Worm (Caenorhabditis elegans) whole organism, late embryonic: ENCODE measurements around the gene F54D12.1.
"Not testable (repeated sequence)": the region's sequence is repeated elsewhere in the genome, so short reads cannot be mapped to it uniquely, and the experiment has no call there.

Source experiments
- C38D4.7 ChIP-seq: fragments of 200-800 bp; sonication (Bioruptor generic); optimal IDR thresholded peaks from 2 replicates; lab custom pipeline; 2018; ENCODE audit warnings: mild to moderate bottlenecking, missing genetic modification characterization, moderate library complexity, missing compliant biosample characterization
- K09A11.1 ChIP-seq: sonication (generic microtip); optimal IDR thresholded peaks from 2 replicates; lab custom pipeline; 2017; ENCODE audit warnings: antibody characterized with exemption, mild to moderate bottlenecking, missing genetic modification characterization, missing compliant biosample characterization; ENCODE audit not compliant: insufficient read depth
- ceh-18 ChIP-seq: sonication (generic microtip); optimal IDR thresholded peaks from 2 replicates; lab custom pipeline; 2016; ENCODE audit warnings: missing genetic modification characterization, missing compliant biosample characterization
- ceh-30 ChIP-seq: fragments of 150-350 bp; optimal IDR thresholded peaks from 2 replicates; lab custom pipeline; 2014; ENCODE audit warnings: missing biosample characterization, missing genetic modification characterization
- ceh-45 ChIP-seq: fragments of 200-800 bp; sonication (Bioruptor generic); IDR thresholded peaks from 2 replicates; pipeline ENCODE4 v1.3.6; 2022; ENCODE audit warnings: missing genetic modification reagents, missing genetic modification characterization, missing compliant biosample characterization
- ceh-48 ChIP-seq: sonication (generic microtip); optimal IDR thresholded peaks from 2 replicates; lab custom pipeline; 2016; ENCODE audit warnings: missing genetic modification characterization, inconsistent platforms, missing compliant biosample characterization
- dmd-4 ChIP-seq: sonication (generic microtip); optimal IDR thresholded peaks from 2 replicates; lab custom pipeline; 2016; ENCODE audit warnings: borderline replicate concordance, missing genetic modification characterization, missing compliant biosample characterization
- dve-1 ChIP-seq: sonication (generic microtip); optimal IDR thresholded peaks from 2 replicates; lab custom pipeline; 2017; ENCODE audit warnings: antibody characterized with exemption, mild to moderate bottlenecking, missing genetic modification characterization, missing compliant biosample characterization
- ets-4 ChIP-seq: sonication (generic microtip); optimal IDR thresholded peaks from 2 replicates; lab custom pipeline; 2016; ENCODE audit warnings: missing genetic modification characterization, missing compliant biosample characterization
- hlh-13 ChIP-seq: fragments of 200-800 bp; sonication (Bioruptor generic); optimal IDR thresholded peaks from 2 replicates; lab custom pipeline; 2018; ENCODE audit warnings: mild to moderate bottlenecking, missing genetic modification characterization, missing compliant biosample characterization
- hlh-30 ChIP-seq: sonication (generic microtip); optimal IDR thresholded peaks from 2 replicates; lab custom pipeline; 2017; ENCODE audit warnings: antibody characterized with exemption, missing genetic modification characterization, missing compliant biosample characterization; ENCODE audit not compliant: insufficient read depth
- lim-6 ChIP-seq: sonication (generic microtip); optimal IDR thresholded peaks from 2 replicates; lab custom pipeline; 2016; ENCODE audit warnings: missing genetic modification characterization, missing compliant biosample characterization
- mec-3 ChIP-seq: sonication (generic microtip); optimal IDR thresholded peaks from 2 replicates; lab custom pipeline; 2016; ENCODE audit warnings: borderline replicate concordance, missing genetic modification characterization, missing compliant biosample characterization
- nfya-1 ChIP-seq: sonication (generic microtip); optimal IDR thresholded peaks from 2 replicates; lab custom pipeline; 2017; ENCODE audit warnings: missing genetic modification characterization, mild to moderate bottlenecking, missing compliant biosample characterization, antibody characterized with exemption, moderate library complexity
- nhr-232 ChIP-seq: sonication (generic microtip); optimal IDR thresholded peaks from 2 replicates; lab custom pipeline; 2016; ENCODE audit warnings: missing genetic modification characterization, missing compliant biosample characterization
- pag-3 ChIP-seq: sonication (generic microtip); optimal IDR thresholded peaks from 2 replicates; lab custom pipeline; 2016; ENCODE audit warnings: missing compliant biosample characterization, missing genetic modification characterization, borderline replicate concordance
- pros-1 ChIP-seq: fragments of 150-350 bp; optimal IDR thresholded peaks from 2 replicates; lab custom pipeline; 2014; ENCODE audit warnings: missing biosample characterization, missing genetic modification reagents, missing genetic modification characterization
- ref-2 ChIP-seq: sonication (generic microtip); optimal IDR thresholded peaks from 2 replicates; lab custom pipeline; 2016; ENCODE audit warnings: missing genetic modification characterization, missing compliant biosample characterization
- sox-4 ChIP-seq: sonication (generic microtip); optimal IDR thresholded peaks from 2 replicates; lab custom pipeline; 2017; ENCODE audit warnings: mild to moderate bottlenecking, missing genetic modification characterization, inconsistent platforms, missing compliant biosample characterization
- tbx-7 ChIP-seq: sonication (generic microtip); optimal IDR thresholded peaks from 2 replicates; lab custom pipeline; 2016; ENCODE audit warnings: missing genotype, missing genetic modification characterization, missing compliant biosample characterization
- unc-42 ChIP-seq: sonication (generic microtip); optimal IDR thresholded peaks from 2 replicates; lab custom pipeline; 2016; ENCODE audit warnings: missing genotype, missing genetic modification characterization, missing compliant biosample characterization
- zip-5 ChIP-seq: sonication (generic microtip); optimal IDR thresholded peaks from 2 replicates; lab custom pipeline; 2016; ENCODE audit warnings: missing genetic modification characterization, missing compliant biosample characterization

Gene F54D12.1

ce11 chrII:1438336-1438589, 38.1 kb downstream of the F54D12.1 start, which contains the start of gene Y51H7C.3:
TSS of gene Y51H7C.3 (plus strand) at chrII:1438490.
- TF ChIP-seq lim-6 (tag; lab: Kevin White, UChicago) (no peak), ceh-45 (no peak), ceh-30 (tag; lab: Kevin White, UChicago) (no peak), unc-42 (tag; lab: Kevin White, UChicago) (no peak), hlh-13 (GFP tag; lab: Kevin White, UChicago) (no peak), dmd-4 (tag; lab: Kevin White, UChicago) (no peak), sox-4 (tag; lab: Kevin White, UChicago) (no peak), zip-5 (tag; lab: Kevin White, UChicago) (no peak), hlh-30 (tag; lab: Kevin White, UChicago) (no peak), ceh-48 (tag; lab: Kevin White, UChicago) (no peak)

DNA sequence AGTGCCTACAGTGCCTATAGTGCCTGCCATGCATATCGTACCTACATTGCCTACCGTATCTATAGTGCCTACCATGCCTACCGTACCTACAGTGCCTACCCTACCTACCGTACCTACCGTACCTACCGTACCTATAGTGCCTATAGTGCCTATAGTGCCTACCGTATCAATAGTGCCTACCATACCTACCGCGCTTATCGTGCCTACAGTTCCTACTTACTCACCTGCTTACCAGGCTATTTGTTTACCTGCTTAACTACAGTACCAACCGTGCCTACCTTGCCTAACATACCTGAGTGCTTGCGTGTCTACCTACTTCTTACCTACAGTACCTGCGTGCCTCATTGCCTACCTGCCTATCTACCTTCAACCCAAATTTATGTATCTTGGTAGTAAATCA, 41.3 kb downstream of the F54D12.1 start:
- TF ChIP-seq tbx-7 (tag; lab: Kevin White, UChicago), result no peak
- TF ChIP-seq mec-3 (tag; lab: Kevin White, UChicago), result peak; percentile 66
- TF ChIP-seq, all 69 proteins: peak for 1

ce11 chrII:1444911-1445310, 44.7 kb downstream of the F54D12.1 start, which contains the start of gene scl-17:
TSS of gene scl-17 (plus strand) at chrII:1445211.
- TF ChIP-seq dmd-4 (tag; lab: Kevin White, UChicago) (no peak), pros-1 (tag; lab: Kevin White, UChicago) (no peak), K09A11.1 (tag; lab: Kevin White, UChicago) (no peak), ceh-48 (tag; lab: Kevin White, UChicago) (no peak), nhr-232 (tag; lab: Kevin White, UChicago) (no peak), ref-2 (no peak), dve-1 (no peak), nfya-1 (no peak), ets-4 (no peak)

- TF ChIP-seq ceh-18; pag-3; C38D4.7 (GFP tag; lab: Kevin White, UChicago): not testable (repeated sequence)
Measured at ce11 chrII:1446696-1447293, 46.6 kb downstream of the F54D12.1 start, which contains the start of gene Y51H7C.12. TSS of gene Y51H7C.12 (minus strand) at chrII:1446746.
